Worm (Caenorhabditis elegans): ENCODE results near the gene F14H12.8.

DNA sequence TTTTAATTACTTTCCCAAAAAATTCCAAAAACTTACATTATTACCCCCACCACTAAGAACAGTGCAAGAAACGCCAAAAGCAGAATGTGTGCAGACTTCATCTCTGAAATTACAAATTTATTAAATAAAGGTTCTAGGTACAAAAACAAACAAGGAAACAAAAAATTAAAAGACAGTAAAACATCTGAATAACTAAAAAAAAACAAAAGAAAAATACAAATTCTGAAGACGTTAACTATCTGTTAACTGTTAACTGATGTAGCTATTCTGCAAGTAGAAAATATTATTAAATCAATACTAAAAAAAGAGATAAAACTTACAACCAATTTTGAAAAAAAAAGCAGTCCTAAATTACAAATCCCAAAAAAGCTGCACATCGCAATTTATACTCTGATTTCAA is 6.6 kb upstream of the F14H12.8 start, which contains the start of gene R160.13:
- TF ChIP-seq unc-62 (GFP tag; optimal IDR thresholded peaks at IDR 0.05 in 1 of 2): no peak
- no peak for TF ChIP-seq unc-62 (tag; optimal IDR thresholded peaks at IDR 0.05)
- no peak for TF ChIP-seq mxl-3 (GFP tag; optimal IDR thresholded peaks at IDR 0.05)
- no peak for TF ChIP-seq fkh-10 (GFP tag; optimal IDR thresholded peaks at IDR 0.05)
- no peak for TF ChIP-seq F26F4.8 (GFP tag; conservative IDR thresholded peaks at IDR 0.05)
- TF ChIP-seq F10B5.3 (tag; optimal IDR thresholded peaks at IDR 0.05): no peak
- TF ChIP-seq ztf-11 (tag; optimal IDR thresholded peaks at IDR 0.05): no peak
- TF ChIP-seq spr-3 (GFP tag; optimal IDR thresholded peaks at IDR 0.05): no peak
- TF ChIP-seq F49E8.2 (tag; optimal IDR thresholded peaks at IDR 0.05; ENCODE audit: borderline replicate concordance): no peak
- TF ChIP-seq ceh-20 (GFP tag; IDR thresholded peaks at IDR 0.05): no peak
- no peak for TF ChIP-seq pqm-1 (tag; optimal IDR thresholded peaks at IDR 0.05)
- TF ChIP-seq mdl-1 (tag; optimal IDR thresholded peaks at IDR 0.05): no peak
- TF ChIP-seq hlh-30 (tag; optimal IDR thresholded peaks at IDR 0.05; ENCODE audit: insufficient read depth): no peak
- no peak for TF ChIP-seq hif-1 (tag; optimal IDR thresholded peaks at IDR 0.05)
- no peak for TF ChIP-seq dve-1 (tag; optimal IDR thresholded peaks at IDR 0.05; ENCODE audit: insufficient read depth)

Measured in whole organism, L4 larva.